Fruit fly (Drosophila melanogaster): ENCODE results near the gene jar.

DNA sequence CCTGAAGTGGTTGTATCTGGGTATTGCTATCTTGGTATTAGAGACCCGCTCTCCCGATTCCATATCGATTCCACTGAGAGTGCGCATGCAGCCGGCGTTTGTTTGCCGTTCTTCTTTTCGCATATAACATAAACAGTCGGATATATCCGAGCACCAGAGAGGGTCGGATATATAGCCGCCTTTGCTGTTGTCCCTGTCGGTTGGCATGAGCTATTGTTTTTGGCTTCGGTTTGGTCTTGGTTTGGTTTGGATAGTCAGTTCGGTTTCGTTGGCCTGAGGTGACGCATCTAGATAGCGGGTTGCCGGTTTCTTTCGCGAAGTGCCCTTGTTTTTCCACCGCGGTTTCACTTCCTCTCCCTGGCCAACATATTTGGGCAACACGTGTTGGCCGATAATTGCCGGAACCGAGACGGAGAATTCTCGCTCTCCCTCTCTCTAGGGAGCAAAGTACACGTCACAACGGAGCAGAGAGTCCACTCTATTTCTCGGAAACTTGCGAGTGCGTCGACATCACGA is 1.8 kb upstream of the jar start, which contains the start of gene Orct2:
- TF ChIP-seq ttk (optimal IDR thresholded peaks at IDR 0.05): no peak
- TF ChIP-seq insv (optimal IDR thresholded peaks at IDR 0.05): no peak
